Worm (Caenorhabditis elegans) whole organism, L4 larva: Measurements from ENCODE around the gene C49H3.6.

Source experiments
- D1046.2 ChIP-seq: fragments of 200-800 bp; sonication (Bioruptor generic); IDR thresholded peaks from 2 replicates; pipeline ENCODE4 v1.3.6; 2022; ENCODE audit warnings: missing genetic modification characterization, missing compliant biosample characterization
- F26F4.8 ChIP-seq: fragments of 200-800 bp; sonication (Bioruptor generic); conservative IDR thresholded peaks from 2 replicates; pipeline ENCODE4 v1.3.6; 2022; ENCODE audit warnings: missing genetic modification characterization, missing compliant biosample characterization
- F37D6.2 ChIP-seq: sonication (generic microtip); optimal IDR thresholded peaks from 2 replicates; lab custom pipeline; 2016; ENCODE audit warnings: mild to moderate bottlenecking, missing genetic modification characterization, missing compliant biosample characterization
- R02D3.7 ChIP-seq: fragments of 150-350 bp; sonication (generic microtip); optimal IDR thresholded peaks from 3 replicates; lab custom pipeline; 2014; ENCODE audit warnings: missing biosample characterization, missing genetic modification characterization
- Y105C5A.15 ChIP-seq: fragments of 200-800 bp; sonication (Bioruptor generic); IDR thresholded peaks from 2 replicates; pipeline ENCODE4 v1.3.6; 2022; ENCODE audit warnings: missing genetic modification characterization, missing compliant biosample characterization
- Y5F2A.4 ChIP-seq: fragments of 200-800 bp; sonication (Bioruptor generic); optimal IDR thresholded peaks from 2 replicates; lab custom pipeline; 2018; ENCODE audit warnings: mild to moderate bottlenecking, missing genetic modification characterization, missing compliant biosample characterization
- ZK546.5 ChIP-seq, 2 experiments: sonication (generic microtip); optimal IDR thresholded peaks; 2 replicates each; lab custom pipeline; 2017; ENCODE audit warnings: missing biosample characterization in 2 of 2, missing genetic modification characterization in 2 of 2
- ceh-28 ChIP-seq: fragments of 150-350 bp; optimal IDR thresholded peaks from 2 replicates; lab custom pipeline; 2014; ENCODE audit warnings: missing biosample characterization, missing genetic modification reagents, missing genetic modification characterization
- ceh-32 ChIP-seq: sonication (generic microtip); optimal IDR thresholded peaks from 2 replicates; lab custom pipeline; 2016; ENCODE audit warnings: mild to moderate bottlenecking, missing genetic modification characterization, missing compliant biosample characterization; ENCODE audit not compliant: poor library complexity
- ceh-82 ChIP-seq: sonication (generic microtip); optimal IDR thresholded peaks from 2 replicates; lab custom pipeline; 2017; ENCODE audit warnings: missing biosample characterization, missing genetic modification characterization
- cey-2 ChIP-seq: sonication (generic microtip); optimal IDR thresholded peaks from 3 replicates; lab custom pipeline; 2017; ENCODE audit warnings: missing genetic modification characterization, mild to moderate bottlenecking, missing compliant biosample characterization, antibody characterized with exemption, borderline replicate concordance; ENCODE audit not compliant: insufficient read depth
- ctbp-1 ChIP-seq: fragments of 200-800 bp; sonication (Bioruptor generic); IDR thresholded peaks from 2 replicates; pipeline ENCODE4 v1.3.6; 2022; ENCODE audit warnings: missing genetic modification reagents, missing genetic modification characterization, missing compliant biosample characterization
- daf-12 ChIP-seq: fragments of 150-350 bp; optimal IDR thresholded peaks from 2 replicates; lab custom pipeline; 2014; ENCODE audit warnings: missing biosample characterization, missing genetic modification reagents, missing genetic modification characterization
- daf-19 ChIP-seq: fragments of 200-800 bp; sonication (Bioruptor generic); conservative IDR thresholded peaks from 2 replicates; pipeline ENCODE4 v1.3.6; 2022; ENCODE audit warnings: missing genetic modification characterization, missing compliant biosample characterization
- dve-1 ChIP-seq: sonication (generic microtip); optimal IDR thresholded peaks from 2 replicates; lab custom pipeline; 2017; ENCODE audit warnings: antibody characterized with exemption, mild to moderate bottlenecking, missing genetic modification characterization, missing compliant biosample characterization; ENCODE audit not compliant: insufficient read depth
- egl-43 ChIP-seq: fragments of 200-800 bp; sonication (Bioruptor generic); IDR thresholded peaks from 2 replicates; pipeline ENCODE4 v1.3.6; 2022; ENCODE audit warnings: missing genetic modification reagents, missing genetic modification characterization, missing compliant biosample characterization
- fos-1 ChIP-seq: fragments of 150-350 bp; optimal IDR thresholded peaks from 2 replicates; lab custom pipeline; 2014; ENCODE audit warnings: missing biosample characterization, missing genetic modification characterization
- hif-1 ChIP-seq, 2 experiments: sonication (generic microtip); optimal IDR thresholded peaks; 2 replicates each; lab custom pipeline; 2016 to 2017; ENCODE audit warnings: missing compliant biosample characterization in 2 of 2, missing genetic modification characterization in 2 of 2, missing genetic modification reagents in 2 of 2, missing genotype in 2 of 2, mild to moderate bottlenecking in 1 of 2
- hlh-11 ChIP-seq: fragments of 200-800 bp; sonication (Bioruptor generic); optimal IDR thresholded peaks from 2 replicates; lab custom pipeline; 2018; ENCODE audit warnings: mild to moderate bottlenecking, missing genetic modification characterization, missing compliant biosample characterization
- hlh-30 ChIP-seq: sonication (generic microtip); optimal IDR thresholded peaks from 2 replicates; lab custom pipeline; 2017; ENCODE audit warnings: antibody characterized with exemption, mild to moderate bottlenecking, missing genetic modification characterization, missing compliant biosample characterization; ENCODE audit not compliant: insufficient read depth
- hmg-1.1 ChIP-seq: fragments of 200-800 bp; sonication (Bioruptor generic); IDR thresholded peaks from 2 replicates; pipeline ENCODE4 v1.3.6; 2022; ENCODE audit warnings: missing genetic modification reagents, missing genetic modification characterization, missing compliant biosample characterization
- jun-1 ChIP-seq: fragments of 150-350 bp; optimal IDR thresholded peaks from 2 replicates; lab custom pipeline; 2014; ENCODE audit warnings: missing biosample characterization, missing genetic modification reagents, missing genetic modification characterization
- lin-1 ChIP-seq: fragments of 200-800 bp; sonication (Bioruptor generic); IDR thresholded peaks from 2 replicates; pipeline ENCODE4 v1.3.6; 2022; ENCODE audit warnings: missing genetic modification reagents, missing genetic modification characterization, missing compliant biosample characterization
- lin-13 ChIP-seq: fragments of 150-350 bp; optimal IDR thresholded peaks from 2 replicates; lab custom pipeline; 2014; ENCODE audit warnings: missing biosample characterization, missing genetic modification reagents, missing genetic modification characterization
- lin-15B ChIP-seq: fragments of 150-350 bp; sonication (generic microtip); optimal IDR thresholded peaks from 3 replicates; lab custom pipeline; 2014; ENCODE audit warnings: missing biosample characterization, missing genetic modification characterization
- lin-29 ChIP-seq: fragments of 200-800 bp; sonication (Bioruptor generic); IDR thresholded peaks from 2 replicates; pipeline ENCODE4 v1.3.6; 2022; ENCODE audit warnings: missing genetic modification reagents, missing genetic modification characterization, missing compliant biosample characterization
- lin-38 ChIP-seq: fragments of 200-800 bp; sonication (Bioruptor generic); IDR thresholded peaks from 2 replicates; pipeline ENCODE4 v1.3.6; 2022; ENCODE audit warnings: missing genetic modification reagents, missing genetic modification characterization, missing compliant biosample characterization
- madf-5 ChIP-seq, 2 experiments: fragments of 200-800 bp; sonication (Bioruptor generic); IDR thresholded peaks; 2 replicates each; pipeline ENCODE4 v1.3.6; 2022; ENCODE audit warnings: missing compliant biosample characterization in 2 of 2, missing genetic modification characterization in 2 of 2
- mdl-1 ChIP-seq, 2 experiments: fragments of 150-350 bp in 1 of 2; sonication (generic microtip) in 1 of 2; optimal IDR thresholded peaks; 2 replicates each; lab custom pipeline; 2014 to 2017; ENCODE audit warnings: missing biosample characterization in 2 of 2, missing genetic modification characterization in 2 of 2
- mdt-29 ChIP-seq: fragments of 200-800 bp; sonication (Bioruptor generic); IDR thresholded peaks from 2 replicates; pipeline ENCODE4 v1.3.6; 2022; ENCODE audit warnings: missing genetic modification reagents, missing genetic modification characterization, missing compliant biosample characterization
- nhr-10 ChIP-seq: fragments of 150-350 bp; optimal IDR thresholded peaks from 2 replicates; lab custom pipeline; 2014; ENCODE audit warnings: missing biosample characterization, missing genetic modification characterization
- nhr-11 ChIP-seq: fragments of 150-350 bp; optimal IDR thresholded peaks from 2 replicates; lab custom pipeline; 2014; ENCODE audit warnings: missing biosample characterization, missing genetic modification characterization
- nhr-111 ChIP-seq: fragments of 200-800 bp; sonication (Bioruptor generic); optimal IDR thresholded peaks from 2 replicates; lab custom pipeline; 2018; ENCODE audit warnings: mild to moderate bottlenecking, missing genetic modification characterization, missing compliant biosample characterization
- nhr-25 ChIP-seq: sonication (generic microtip); optimal IDR thresholded peaks from 2 replicates; lab custom pipeline; 2017; ENCODE audit warnings: missing genetic modification characterization, mild to moderate bottlenecking, missing compliant biosample characterization, antibody characterized with exemption, moderate library complexity, borderline replicate concordance; ENCODE audit not compliant: insufficient read depth
- nhr-28 ChIP-seq: fragments of 150-350 bp; optimal IDR thresholded peaks from 2 replicates; lab custom pipeline; 2014; ENCODE audit warnings: missing biosample characterization, missing genetic modification characterization
- nhr-42 ChIP-seq: fragments of 200-800 bp; sonication (Bioruptor generic); IDR thresholded peaks from 2 replicates; pipeline ENCODE4 v1.3.6; 2022; ENCODE audit warnings: missing genetic modification characterization, missing compliant biosample characterization
- nhr-48 ChIP-seq: sonication (generic microtip); optimal IDR thresholded peaks from 2 replicates; lab custom pipeline; 2016; ENCODE audit warnings: mild to moderate bottlenecking, missing genetic modification characterization, missing compliant biosample characterization
- nhr-6 ChIP-seq: fragments of 150-350 bp; optimal IDR thresholded peaks from 2 replicates; lab custom pipeline; 2014; ENCODE audit warnings: missing biosample characterization, missing genetic modification characterization
- php-3 ChIP-seq: fragments of 200-800 bp; sonication (Bioruptor generic); IDR thresholded peaks from 2 replicates; pipeline ENCODE4 v1.3.6; 2022; ENCODE audit warnings: missing genetic modification reagents, missing genetic modification characterization, missing compliant biosample characterization
- set-16 ChIP-seq: fragments of 200-800 bp; sonication (Bioruptor generic); IDR thresholded peaks from 2 replicates; pipeline ENCODE4 v1.3.6; 2022; ENCODE audit warnings: missing genetic modification reagents, missing genetic modification characterization, missing compliant biosample characterization
- snpc-4 ChIP-seq: fragments of 150-350 bp; optimal IDR thresholded peaks from 2 replicates; lab custom pipeline; 2014; ENCODE audit warnings: missing biosample characterization, missing genetic modification characterization
- spr-3 ChIP-seq: fragments of 200-800 bp; sonication (Bioruptor generic); optimal IDR thresholded peaks from 2 replicates; lab custom pipeline; 2018; ENCODE audit warnings: mild to moderate bottlenecking, missing genetic modification characterization, missing compliant biosample characterization
- tag-97 ChIP-seq: fragments of 200-800 bp; sonication (Bioruptor generic); IDR thresholded peaks from 2 replicates; pipeline ENCODE4 v1.3.6; 2022; ENCODE audit warnings: missing genetic modification characterization, missing compliant biosample characterization
- tra-1 ChIP-seq: fragments of 200-800 bp; sonication (Bioruptor generic); IDR thresholded peaks from 2 replicates; pipeline ENCODE4 v1.3.6; 2022; ENCODE audit warnings: missing genetic modification reagents, missing genetic modification characterization, missing compliant biosample characterization
- unc-62 ChIP-seq, 3 experiments: fragments of 150-350 bp in 1 of 3; sonication (generic microtip); optimal IDR thresholded peaks in 2 of 3; peaks in 1 of 3; 1 replicate in 1 of 3; 2 replicates in 2 of 3; lab custom pipeline; 2014 to 2017; ENCODE audit warnings: missing biosample characterization in 3 of 3, missing genetic modification characterization in 3 of 3, missing genetic modification reagents in 3 of 3, missing genotype in 1 of 3
- vab-7 ChIP-seq: fragments of 200-800 bp; sonication (Bioruptor generic); IDR thresholded peaks from 2 replicates; pipeline ENCODE4 v1.3.6; 2022; ENCODE audit warnings: missing genetic modification reagents, missing genetic modification characterization, missing compliant biosample characterization
- zag-1 ChIP-seq: fragments of 150-350 bp; optimal IDR thresholded peaks from 2 replicates; lab custom pipeline; 2014; ENCODE audit warnings: missing biosample characterization, missing genetic modification characterization
- zip-2 ChIP-seq: fragments of 150-350 bp; optimal IDR thresholded peaks from 2 replicates; lab custom pipeline; 2014; ENCODE audit warnings: missing biosample characterization, missing genetic modification characterization
- ztf-11 ChIP-seq: fragments of 150-350 bp; optimal IDR thresholded peaks from 2 replicates; lab custom pipeline; 2014; ENCODE audit warnings: missing biosample characterization, missing genetic modification characterization

The C49H3.6 gene

DNA sequence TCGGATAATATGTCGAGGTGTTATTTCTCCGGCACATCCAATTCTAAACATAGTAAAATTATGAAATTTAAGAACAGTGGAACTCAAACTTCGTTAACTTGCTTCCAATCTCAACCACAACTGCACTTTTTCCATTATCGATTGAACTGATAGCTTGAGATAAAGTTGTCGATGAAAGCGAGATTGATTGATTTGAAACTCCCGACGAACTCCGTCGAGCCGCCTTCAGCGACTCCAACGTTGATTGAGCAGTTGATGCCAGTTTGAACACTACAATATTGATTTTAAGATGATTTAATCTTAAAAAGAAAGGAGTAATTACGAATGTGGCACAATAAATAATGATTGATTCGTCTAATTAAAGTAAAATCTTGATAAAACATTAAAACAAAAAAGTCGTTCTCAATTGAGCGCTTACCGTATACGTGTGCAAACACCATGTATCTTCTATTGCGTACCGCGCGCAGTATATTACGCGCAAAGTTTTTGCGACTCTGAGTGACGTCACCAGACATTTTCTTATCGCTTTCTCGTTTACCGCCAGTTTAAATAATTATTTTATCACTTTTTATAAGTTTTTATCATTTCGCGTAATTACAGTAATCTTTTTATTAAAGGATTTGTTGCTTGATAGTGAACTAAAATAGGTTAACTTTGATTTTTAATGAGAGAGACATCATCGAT is 1.2 kb upstream of the C49H3.6 start, which contains the start of gene arp-11:
Gene arp-11, minus strand, starts transcription at position 51 of the 684 bp plus-strand sequence.
- TF ChIP-seq nhr-111 (GFP tag; lab: Kevin White, UChicago): no peak
- TF ChIP-seq zip-2 (tag; lab: Kevin White, UChicago): no peak
- peak; percentile 19 for TF ChIP-seq nhr-11
- TF ChIP-seq Y5F2A.4 (GFP tag; lab: Kevin White, UChicago): no peak
- TF ChIP-seq cey-2 (tag; lab: Kevin White, UChicago): no peak
- TF ChIP-seq spr-3: no peak
- peak; percentile 79 for TF ChIP-seq hlh-30
- TF ChIP-seq snpc-4 (tag; lab: Kevin White, UChicago): no peak
- TF ChIP-seq ztf-11 (tag; lab: Kevin White, UChicago): no peak
- TF ChIP-seq nhr-28 (tag; lab: Kevin White, UChicago): peak; percentile 65
- no peak for TF ChIP-seq R02D3.7 (tag; lab: Kevin White, UChicago)
- TF ChIP-seq hlh-11 (tag; lab: Kevin White, UChicago): peak; percentile 74
- peak in 1 of 2 experiments; percentile 27 for TF ChIP-seq hif-1 (tag; optimal IDR thresholded peaks at IDR 0.05; lab: Kevin White, UChicago)
- TF ChIP-seq daf-19 (GFP tag; lab: Robert Waterston, UW): no peak
- TF ChIP-seq lin-15B (tag; lab: Kevin White, UChicago): no peak
- TF ChIP-seq mdl-1 (tag; optimal IDR thresholded peaks at IDR 0.05; lab: Kevin White, UChicago): peak in 1 of 2 experiments; percentile 6
- peak; percentile 60 for TF ChIP-seq lin-38 (GFP tag; lab: Robert Waterston, UW)
- TF ChIP-seq nhr-6 (tag; lab: Kevin White, UChicago): peak; percentile 62
- TF ChIP-seq daf-12 (tag; lab: Kevin White, UChicago): no peak
- TF ChIP-seq lin-1: 0 out of 2 replicates have a peak, but pooled peaks have one; percentile 33
- TF ChIP-seq F37D6.2 (tag; lab: Kevin White, UChicago): no peak
- TF ChIP-seq egl-43: no peak
- no peak for TF ChIP-seq ZK546.5 (tag; optimal IDR thresholded peaks at IDR 0.05; lab: Kevin White, UChicago)
- no peak for TF ChIP-seq zag-1
- no peak for TF ChIP-seq mdt-29 (GFP tag; lab: Robert Waterston, UW)
- peak; percentile 96 for TF ChIP-seq dve-1 (tag; lab: Kevin White, UChicago)
- TF ChIP-seq ceh-32: no peak
- TF ChIP-seq lin-13 (GFP tag; lab: Kevin White, UChicago): peak; percentile 21
- no peak for TF ChIP-seq ceh-28 (tag; lab: Kevin White, UChicago)
- TF ChIP-seq set-16 (GFP tag; lab: Robert Waterston, UW): no peak
- TF ChIP-seq lin-29 (GFP tag; lab: Robert Waterston, UW): no peak
- TF ChIP-seq tag-97: no peak
- TF ChIP-seq tra-1 (GFP tag; lab: Robert Waterston, UW): 0 out of 2 replicates have a peak, but pooled peaks have one; percentile 25
- TF ChIP-seq fos-1 (tag; lab: Kevin White, UChicago): no peak
- TF ChIP-seq ceh-82: no peak
- no peak for TF ChIP-seq D1046.2 (GFP tag; lab: Robert Waterston, UW)
- no peak for TF ChIP-seq jun-1 (tag; lab: Kevin White, UChicago)
- TF ChIP-seq ctbp-1 (GFP tag; lab: Robert Waterston, UW): no peak
- TF ChIP-seq nhr-48 (tag; lab: Kevin White, UChicago): peak; percentile 25
- TF ChIP-seq madf-5 (GFP tag; IDR thresholded peaks at IDR 0.05; lab: Robert Waterston, UW): no peak
- TF ChIP-seq nhr-42 (GFP tag; lab: Robert Waterston, UW): no peak
- peak; percentile 61 for TF ChIP-seq hmg-1.1 (GFP tag; lab: Robert Waterston, UW)
- no peak for TF ChIP-seq unc-62 (GFP tag; optimal IDR thresholded peaks at IDR 0.05 in 1 of 2; lab: Kevin White, UChicago)
- no peak for TF ChIP-seq unc-62 (tag; optimal IDR thresholded peaks at IDR 0.05; lab: Kevin White, UChicago)
- TF ChIP-seq nhr-10 (tag; lab: Kevin White, UChicago): no peak
- TF ChIP-seq nhr-25 (tag; lab: Kevin White, UChicago): no peak
- TF ChIP-seq vab-7 (GFP tag; lab: Robert Waterston, UW): no peak
- TF ChIP-seq F26F4.8 (GFP tag; lab: Robert Waterston, UW): no peak
- TF ChIP-seq Y105C5A.15: no peak
- TF ChIP-seq php-3 (GFP tag; lab: Robert Waterston, UW): 0 out of 2 replicates have a peak, but pooled peaks have one; percentile 53
